Worm (Caenorhabditis elegans): ENCODE results near the gene C09B8.3.

- TF ChIP-seq ama-1 (optimal IDR thresholded peaks at IDR 0.05) (no peak), pes-1 (GFP tag; IDR thresholded peaks at IDR 0.05) (no peak), hmbx-1 (tag; optimal IDR thresholded peaks at IDR 0.05) (no peak), hnd-1 (tag; optimal IDR thresholded peaks at IDR 0.05) (no peak), scrt-1 (GFP tag; IDR thresholded peaks at IDR 0.05) (no peak), ceh-36 (tag; optimal IDR thresholded peaks at IDR 0.05) (no peak), tra-4 (tag; optimal IDR thresholded peaks at IDR 0.05) (no peak), sea-1 (GFP tag; conservative IDR thresholded peaks at IDR 0.05) (no peak), tbx-11 (GFP tag; IDR thresholded peaks at IDR 0.05) (no peak), B0310.2 (tag; optimal IDR thresholded peaks at IDR 0.05) (no peak), F13C5.2 (tag; optimal IDR thresholded peaks at IDR 0.05) (no peak)
These were observed 16.5 kb downstream of the C09B8.3 start for ce11 chrX:5994004-5994403.
